Worm (Caenorhabditis elegans) whole organism, L4 larva: ENCODE results near the gene lon-2.

Source experiments
- F37D6.2 ChIP-seq: sonication (generic microtip); optimal IDR thresholded peaks from 2 replicates; lab custom pipeline; 2016; ENCODE audit warnings: mild to moderate bottlenecking, missing genetic modification characterization, missing compliant biosample characterization
- F44E2.7 ChIP-seq: fragments of 200-800 bp; sonication (Bioruptor generic); IDR thresholded peaks from 2 replicates; pipeline ENCODE4 v2.1.2; 2022; ENCODE audit warnings: missing genetic modification characterization, missing compliant biosample characterization
- T20F7.1 ChIP-seq: fragments of 200-800 bp; sonication (Bioruptor generic); optimal IDR thresholded peaks from 2 replicates; lab custom pipeline; 2018; ENCODE audit warnings: mild to moderate bottlenecking, missing genetic modification characterization, missing compliant biosample characterization
- Y5F2A.4 ChIP-seq: fragments of 200-800 bp; sonication (Bioruptor generic); optimal IDR thresholded peaks from 2 replicates; lab custom pipeline; 2018; ENCODE audit warnings: mild to moderate bottlenecking, missing genetic modification characterization, missing compliant biosample characterization
- ceh-20 ChIP-seq: fragments of 200-800 bp; sonication (Bioruptor generic); IDR thresholded peaks from 2 replicates; pipeline ENCODE4 v1.3.6; 2022; ENCODE audit warnings: missing genetic modification reagents, missing genetic modification characterization, missing compliant biosample characterization
- ceh-32 ChIP-seq: sonication (generic microtip); optimal IDR thresholded peaks from 2 replicates; lab custom pipeline; 2016; ENCODE audit warnings: mild to moderate bottlenecking, missing genetic modification characterization, missing compliant biosample characterization; ENCODE audit not compliant: poor library complexity
- cey-2 ChIP-seq: sonication (generic microtip); optimal IDR thresholded peaks from 3 replicates; lab custom pipeline; 2017; ENCODE audit warnings: missing genetic modification characterization, mild to moderate bottlenecking, missing compliant biosample characterization, antibody characterized with exemption, borderline replicate concordance; ENCODE audit not compliant: insufficient read depth
- ctbp-1 ChIP-seq: fragments of 200-800 bp; sonication (Bioruptor generic); IDR thresholded peaks from 2 replicates; pipeline ENCODE4 v1.3.6; 2022; ENCODE audit warnings: missing genetic modification reagents, missing genetic modification characterization, missing compliant biosample characterization
- daf-12 ChIP-seq: fragments of 150-350 bp; optimal IDR thresholded peaks from 2 replicates; lab custom pipeline; 2014; ENCODE audit warnings: missing biosample characterization, missing genetic modification reagents, missing genetic modification characterization
- daf-19 ChIP-seq: fragments of 200-800 bp; sonication (Bioruptor generic); conservative IDR thresholded peaks from 2 replicates; pipeline ENCODE4 v1.3.6; 2022; ENCODE audit warnings: missing genetic modification characterization, missing compliant biosample characterization
- dmd-9 ChIP-seq: fragments of 200-800 bp; sonication (Bioruptor generic); IDR thresholded peaks from 2 replicates; pipeline ENCODE4 v1.3.6; 2022; ENCODE audit warnings: missing genetic modification reagents, missing genetic modification characterization, missing compliant biosample characterization
- dpl-1 ChIP-seq: fragments of 150-350 bp; optimal IDR thresholded peaks from 2 replicates; lab custom pipeline; 2014; ENCODE audit warnings: missing biosample characterization, missing genetic modification reagents, missing genetic modification characterization
- dve-1 ChIP-seq: sonication (generic microtip); optimal IDR thresholded peaks from 2 replicates; lab custom pipeline; 2017; ENCODE audit warnings: antibody characterized with exemption, mild to moderate bottlenecking, missing genetic modification characterization, missing compliant biosample characterization; ENCODE audit not compliant: insufficient read depth
- fos-1 ChIP-seq: fragments of 150-350 bp; optimal IDR thresholded peaks from 2 replicates; lab custom pipeline; 2014; ENCODE audit warnings: missing biosample characterization, missing genetic modification characterization
- hmg-1.1 ChIP-seq: fragments of 200-800 bp; sonication (Bioruptor generic); IDR thresholded peaks from 2 replicates; pipeline ENCODE4 v1.3.6; 2022; ENCODE audit warnings: missing genetic modification reagents, missing genetic modification characterization, missing compliant biosample characterization
- lim-7 ChIP-seq: fragments of 200-800 bp; sonication (Bioruptor generic); IDR thresholded peaks from 2 replicates; pipeline ENCODE4 v1.3.6; 2022; ENCODE audit warnings: missing genetic modification characterization, missing compliant biosample characterization
- lin-13 ChIP-seq: fragments of 150-350 bp; optimal IDR thresholded peaks from 2 replicates; lab custom pipeline; 2014; ENCODE audit warnings: missing biosample characterization, missing genetic modification reagents, missing genetic modification characterization
- lin-38 ChIP-seq: fragments of 200-800 bp; sonication (Bioruptor generic); IDR thresholded peaks from 2 replicates; pipeline ENCODE4 v1.3.6; 2022; ENCODE audit warnings: missing genetic modification reagents, missing genetic modification characterization, missing compliant biosample characterization
- lir-3 ChIP-seq: sonication (generic microtip); optimal IDR thresholded peaks from 2 replicates; lab custom pipeline; 2016; ENCODE audit warnings: mild to moderate bottlenecking, missing genetic modification characterization, missing compliant biosample characterization
- lsy-2 ChIP-seq, 2 experiments: fragments of 150-350 bp in 1 of 2; sonication (generic microtip) in 1 of 2; optimal IDR thresholded peaks; 2 replicates each; lab custom pipeline; 2014 to 2017; ENCODE audit warnings: missing biosample characterization in 2 of 2, missing genetic modification characterization in 2 of 2
- mdl-1 ChIP-seq, 2 experiments: fragments of 150-350 bp in 1 of 2; sonication (generic microtip) in 1 of 2; optimal IDR thresholded peaks; 2 replicates each; lab custom pipeline; 2014 to 2017; ENCODE audit warnings: missing biosample characterization in 2 of 2, missing genetic modification characterization in 2 of 2
- mdt-29 ChIP-seq: fragments of 200-800 bp; sonication (Bioruptor generic); IDR thresholded peaks from 2 replicates; pipeline ENCODE4 v1.3.6; 2022; ENCODE audit warnings: missing genetic modification reagents, missing genetic modification characterization, missing compliant biosample characterization
- mep-1 ChIP-seq: fragments of 150-350 bp; sonication (generic microtip); optimal IDR thresholded peaks from 3 replicates; lab custom pipeline; 2014; ENCODE audit warnings: missing biosample characterization, missing genetic modification characterization
- mes-2 ChIP-seq: sonication (generic microtip); optimal IDR thresholded peaks from 2 replicates; lab custom pipeline; 2016; ENCODE audit warnings: missing genotype, mild to moderate bottlenecking, missing genetic modification characterization, missing compliant biosample characterization; ENCODE audit not compliant: poor library complexity, severe bottlenecking
- mxl-3 ChIP-seq: fragments of 200-800 bp; sonication (Bioruptor generic); optimal IDR thresholded peaks from 2 replicates; lab custom pipeline; 2018; ENCODE audit warnings: mild to moderate bottlenecking, missing genetic modification characterization, missing compliant biosample characterization
- nhr-102 ChIP-seq: sonication (generic microtip); optimal IDR thresholded peaks from 2 replicates; lab custom pipeline; 2016; ENCODE audit warnings: mild to moderate bottlenecking, missing genetic modification characterization, moderate library complexity, missing compliant biosample characterization
- nhr-11 ChIP-seq: fragments of 150-350 bp; optimal IDR thresholded peaks from 2 replicates; lab custom pipeline; 2014; ENCODE audit warnings: missing biosample characterization, missing genetic modification characterization
- nhr-237 ChIP-seq: sonication (generic microtip); optimal IDR thresholded peaks from 2 replicates; lab custom pipeline; 2017; ENCODE audit warnings: missing biosample characterization, missing genetic modification characterization
- nhr-25 ChIP-seq: sonication (generic microtip); optimal IDR thresholded peaks from 2 replicates; lab custom pipeline; 2017; ENCODE audit warnings: missing genetic modification characterization, mild to moderate bottlenecking, missing compliant biosample characterization, antibody characterized with exemption, moderate library complexity, borderline replicate concordance; ENCODE audit not compliant: insufficient read depth
- nhr-28 ChIP-seq: fragments of 150-350 bp; optimal IDR thresholded peaks from 2 replicates; lab custom pipeline; 2014; ENCODE audit warnings: missing biosample characterization, missing genetic modification characterization
- nhr-6 ChIP-seq: fragments of 150-350 bp; optimal IDR thresholded peaks from 2 replicates; lab custom pipeline; 2014; ENCODE audit warnings: missing biosample characterization, missing genetic modification characterization
- nhr-76 ChIP-seq: fragments of 150-350 bp; optimal IDR thresholded peaks from 2 replicates; lab custom pipeline; 2014; ENCODE audit warnings: missing biosample characterization, missing genetic modification characterization
- rbr-2 ChIP-seq: sonication (generic microtip); optimal IDR thresholded peaks from 2 replicates; lab custom pipeline; 2016; ENCODE audit warnings: missing genotype, missing genetic modification characterization, missing compliant biosample characterization
- sdz-12 ChIP-seq: fragments of 200-800 bp; sonication (Bioruptor generic); optimal IDR thresholded peaks from 2 replicates; lab custom pipeline; 2018; ENCODE audit warnings: mild to moderate bottlenecking, missing genetic modification characterization, missing compliant biosample characterization
- set-16 ChIP-seq: fragments of 200-800 bp; sonication (Bioruptor generic); IDR thresholded peaks from 2 replicates; pipeline ENCODE4 v1.3.6; 2022; ENCODE audit warnings: missing genetic modification reagents, missing genetic modification characterization, missing compliant biosample characterization
- skn-1 ChIP-seq: fragments of 150-350 bp; optimal IDR thresholded peaks from 2 replicates; lab custom pipeline; 2014; ENCODE audit warnings: missing biosample characterization, missing genetic modification characterization
- snpc-4 ChIP-seq: fragments of 150-350 bp; optimal IDR thresholded peaks from 2 replicates; lab custom pipeline; 2014; ENCODE audit warnings: missing biosample characterization, missing genetic modification characterization
- spr-3 ChIP-seq: fragments of 200-800 bp; sonication (Bioruptor generic); optimal IDR thresholded peaks from 2 replicates; lab custom pipeline; 2018; ENCODE audit warnings: mild to moderate bottlenecking, missing genetic modification characterization, missing compliant biosample characterization
- tag-97 ChIP-seq: fragments of 200-800 bp; sonication (Bioruptor generic); IDR thresholded peaks from 2 replicates; pipeline ENCODE4 v1.3.6; 2022; ENCODE audit warnings: missing genetic modification characterization, missing compliant biosample characterization
- tra-1 ChIP-seq: fragments of 200-800 bp; sonication (Bioruptor generic); IDR thresholded peaks from 2 replicates; pipeline ENCODE4 v1.3.6; 2022; ENCODE audit warnings: missing genetic modification reagents, missing genetic modification characterization, missing compliant biosample characterization
- unc-39 ChIP-seq: sonication (generic microtip); optimal IDR thresholded peaks from 2 replicates; lab custom pipeline; 2017; ENCODE audit warnings: missing biosample characterization, missing genetic modification characterization
- unc-62 ChIP-seq, 3 experiments: fragments of 150-350 bp in 1 of 3; sonication (generic microtip); optimal IDR thresholded peaks in 2 of 3; peaks in 1 of 3; 1 replicate in 1 of 3; 2 replicates in 2 of 3; lab custom pipeline; 2014 to 2017; ENCODE audit warnings: missing biosample characterization in 3 of 3, missing genetic modification characterization in 3 of 3, missing genetic modification reagents in 3 of 3, missing genotype in 1 of 3
- zfp-3 ChIP-seq: fragments of 200-800 bp; sonication (Bioruptor generic); conservative IDR thresholded peaks from 2 replicates; pipeline ENCODE4 v1.3.6; 2022; ENCODE audit warnings: missing genetic modification reagents, missing genetic modification characterization, missing compliant biosample characterization
- zip-2 ChIP-seq: fragments of 150-350 bp; optimal IDR thresholded peaks from 2 replicates; lab custom pipeline; 2014; ENCODE audit warnings: missing biosample characterization, missing genetic modification characterization

lon-2 gene

DNA sequence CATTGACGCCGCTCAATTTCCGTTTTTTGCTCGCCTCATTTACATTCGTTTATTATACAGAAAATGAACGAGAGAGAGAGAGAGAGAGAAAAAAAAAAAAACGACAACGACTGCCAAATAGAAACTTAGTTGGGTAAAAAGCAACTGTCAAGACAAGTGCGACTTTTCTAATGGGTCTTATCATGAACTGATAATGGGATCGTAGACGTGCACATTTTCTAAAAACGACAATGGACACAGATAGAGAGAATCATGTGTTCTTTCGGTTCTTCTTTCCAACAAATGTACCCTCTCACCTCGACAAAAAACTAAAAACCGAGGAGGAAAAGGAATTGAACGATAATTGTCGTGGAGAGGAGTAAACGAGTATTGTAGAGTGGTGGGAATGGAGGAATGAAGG lies 48.8 kb downstream of the lon-2 start (continued):
- TF ChIP-seq set-16: no peak

DNA sequence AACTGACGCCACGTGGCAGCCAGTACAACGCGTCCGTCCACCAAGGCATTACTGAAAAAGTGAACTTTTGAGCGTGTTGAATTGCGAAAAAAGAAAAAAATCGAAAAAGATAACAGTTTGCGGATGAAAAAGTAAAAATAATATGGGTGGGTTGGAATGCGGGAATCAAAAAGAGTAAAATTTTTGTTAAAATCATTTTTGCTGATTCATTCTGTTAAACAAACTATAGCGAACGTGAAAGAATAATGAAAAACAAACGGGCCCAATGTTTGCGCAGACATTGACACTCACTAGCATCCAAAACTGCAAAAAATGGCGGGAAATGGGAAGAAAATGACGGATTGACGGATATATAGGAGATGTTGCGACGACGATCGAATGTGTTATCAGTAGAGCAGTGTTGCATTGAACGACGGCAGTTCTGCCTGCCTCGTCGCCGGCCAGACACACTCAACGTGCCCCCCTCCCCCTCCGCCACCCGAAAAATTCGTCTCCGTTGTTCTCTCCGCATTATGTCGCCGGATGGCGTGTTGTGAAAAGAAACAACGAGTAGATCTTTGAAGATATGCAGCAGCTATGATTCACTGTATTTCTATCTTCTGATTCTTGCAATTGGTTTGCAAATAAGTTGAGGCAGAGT lies 49.4 kb downstream of the lon-2 start, which contains the start of gene hyl-2:
TSS of gene hyl-2 (minus strand) at position 51 of the 640 bp plus-strand sequence.
- no peak for TF ChIP-seq fos-1 (tag; lab: Kevin White, UChicago)
- TF ChIP-seq dmd-9 (GFP tag; lab: Robert Waterston, UW): no peak
- peak; percentile 32 for TF ChIP-seq mep-1 (tag; lab: Kevin White, UChicago)
- TF ChIP-seq nhr-237 (tag; lab: Kevin White, UChicago): no peak
- peak; percentile 76 for TF ChIP-seq lin-38 (GFP tag; lab: Robert Waterston, UW)
- no peak for TF ChIP-seq unc-39 (tag; lab: Kevin White, UChicago)
- 0 out of 2 replicates have a peak, but pooled peaks have one; percentile 38 for TF ChIP-seq mdt-29 (GFP tag; lab: Robert Waterston, UW)
- TF ChIP-seq skn-1 (tag; lab: Kevin White, UChicago): no peak
- no peak for TF ChIP-seq F37D6.2 (tag; lab: Kevin White, UChicago)
- peak in 1 of 2 experiments; percentile 35 for TF ChIP-seq mdl-1 (tag; optimal IDR thresholded peaks at IDR 0.05; lab: Kevin White, UChicago)
- no peak for TF ChIP-seq nhr-6
- TF ChIP-seq nhr-25 (tag; lab: Kevin White, UChicago): peak; percentile 3
- TF ChIP-seq rbr-2: peak; percentile 32
- no peak for TF ChIP-seq daf-19
- TF ChIP-seq zfp-3: no peak
- TF ChIP-seq Y5F2A.4: no peak
- TF ChIP-seq hmg-1.1: peak; percentile 30; the same call in 1 of the 2 replicates
- TF ChIP-seq dve-1: no peak
- TF ChIP-seq nhr-11 (tag; lab: Kevin White, UChicago): peak; percentile 10
- TF ChIP-seq T20F7.1: no peak
- TF ChIP-seq snpc-4 (tag; lab: Kevin White, UChicago): no peak
- no peak for TF ChIP-seq daf-12 (tag; lab: Kevin White, UChicago)
- TF ChIP-seq spr-3 (GFP tag; lab: Kevin White, UChicago): no peak
- TF ChIP-seq lin-13: peak; percentile 7
- peak; percentile 51; the same call in 1 of the 2 replicates for TF ChIP-seq set-16
- 0 out of 2 replicates have a peak, but pooled peaks have one; percentile 33 for TF ChIP-seq ceh-20 (GFP tag; lab: Robert Waterston, UW)
- TF ChIP-seq tra-1: no peak
- 0 out of 2 replicates have a peak, but pooled peaks have one; percentile 35 for TF ChIP-seq tag-97 (GFP tag; lab: Robert Waterston, UW)
- TF ChIP-seq zip-2 (tag; lab: Kevin White, UChicago): no peak
- peak; percentile 93 for TF ChIP-seq mxl-3 (GFP tag; lab: Kevin White, UChicago)
- TF ChIP-seq nhr-76 (tag; lab: Kevin White, UChicago): no peak
- peak; percentile 7 for TF ChIP-seq dpl-1 (GFP tag; lab: Kevin White, UChicago)
- no peak for TF ChIP-seq sdz-12 (GFP tag; lab: Kevin White, UChicago)
- TF ChIP-seq ctbp-1 (GFP tag; lab: Robert Waterston, UW): peak; percentile 55; the same call in 1 of the 2 replicates
- TF ChIP-seq lim-7 (GFP tag; lab: Robert Waterston, UW): 0 out of 2 replicates have a peak, but pooled peaks have one; percentile 39
- no peak for TF ChIP-seq lir-3 (tag; lab: Kevin White, UChicago)
- peak in 1 of 2 experiments; percentile 54 for TF ChIP-seq lsy-2 (tag; optimal IDR thresholded peaks at IDR 0.05; lab: Kevin White, UChicago)
- peak in 1 of 2 experiments; percentile 82 for TF ChIP-seq unc-62 (GFP tag; optimal IDR thresholded peaks at IDR 0.05 in 1 of 2; lab: Kevin White, UChicago)
- TF ChIP-seq unc-62 (tag; optimal IDR thresholded peaks at IDR 0.05; lab: Kevin White, UChicago): no peak
- TF ChIP-seq nhr-102: no peak
- TF ChIP-seq mes-2 (tag; lab: Kevin White, UChicago): peak; percentile 50
- no peak for TF ChIP-seq ceh-32 (tag; lab: Kevin White, UChicago)
- TF ChIP-seq nhr-28: peak; percentile 5
- TF ChIP-seq cey-2 (tag; lab: Kevin White, UChicago): no peak
- TF ChIP-seq F44E2.7: no peak
